Worm (Caenorhabditis elegans): ENCODE results near the gene dmsr-1.
"Not testable (repeated sequence)": the region's sequence is repeated elsewhere in the genome, so short reads cannot be mapped to it uniquely, and the experiment has no call there.

Gene dmsr-1

DNA sequence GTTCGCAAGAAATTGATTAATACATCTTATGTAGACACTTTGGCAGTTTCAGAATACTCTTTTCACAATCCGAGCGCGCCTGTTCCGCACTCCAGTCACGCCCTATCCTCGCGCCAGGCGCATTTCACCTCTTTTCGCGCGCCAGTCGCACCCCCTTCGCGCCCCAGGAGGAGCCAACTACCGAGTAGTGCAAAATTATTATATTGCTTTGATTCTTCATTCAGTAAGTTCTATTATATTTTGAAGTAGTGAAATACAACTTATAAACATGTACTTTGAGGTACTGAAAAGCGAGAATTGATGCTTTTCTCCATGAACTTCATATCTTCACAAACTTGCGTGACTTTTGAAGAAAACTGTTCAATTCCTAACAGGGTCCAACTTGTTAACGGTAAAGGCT, 42.4 kb upstream of the dmsr-1 start, which contains the start of gene nas-18:
Gene nas-18, plus strand, starts transcription at position 301 of the 400 bp plus-strand sequence.
- not testable (repeated sequence) for TF ChIP-seq unc-86 (tag; optimal IDR thresholded peaks at IDR 0.05); mab-9 (GFP tag; IDR thresholded peaks at IDR 0.05); egl-27 (tag; optimal IDR thresholded peaks at IDR 0.05)

- TF ChIP-seq dpl-1 (GFP tag; optimal IDR thresholded peaks at IDR 0.05) (no peak), vab-15 (tag; optimal IDR thresholded peaks at IDR 0.05) (no peak), unc-130 (tag; optimal IDR thresholded peaks at IDR 0.05) (no peak), nhr-76 (tag; optimal IDR thresholded peaks at IDR 0.05) (no peak), F16B12.6 (tag; optimal IDR thresholded peaks at IDR 0.05) (no peak), tbx-2 (tag; optimal IDR thresholded peaks at IDR 0.05) (no peak), ceh-8 (GFP tag; optimal IDR thresholded peaks at IDR 0.05) (no peak), sptf-1 (tag; optimal IDR thresholded peaks at IDR 0.05) (no peak), rnt-1 (tag; optimal IDR thresholded peaks at IDR 0.05) (no peak), lin-14 (GFP tag; optimal IDR thresholded peaks at IDR 0.05) (no peak), C34B4.2 (tag; optimal IDR thresholded peaks at IDR 0.05) (no peak), egl-13 (tag; optimal IDR thresholded peaks at IDR 0.05) (no peak), dsc-1 (tag; optimal IDR thresholded peaks at IDR 0.05) (no peak), unc-62 (GFP tag; optimal IDR thresholded peaks at IDR 0.05) (no peak), nhr-85 (tag) (no peak), C16A3.4 (tag; optimal IDR thresholded peaks at IDR 0.05) (no peak), swsn-7 (tag; optimal IDR thresholded peaks at IDR 0.05) (no peak), grh-1 (GFP tag; IDR thresholded peaks at IDR 0.05) (no peak), nhr-77 (tag; optimal IDR thresholded peaks at IDR 0.05) (no peak)
Measured at ce11 chrV:11398616-11399015, 39.9 kb upstream of the dmsr-1 start, which contains the start of gene nas-17. nas-17 (plus strand) TSS chrV:11398916.

- TF ChIP-seq rnt-1 (tag; optimal IDR thresholded peaks at IDR 0.05) (no peak), lir-3 (tag; optimal IDR thresholded peaks at IDR 0.05; ENCODE audit: poor library complexity) (no peak), ceh-88 (GFP tag; IDR thresholded peaks at IDR 0.05) (no peak), pqm-1 (tag; optimal IDR thresholded peaks at IDR 0.05) (no peak), pax-3 (tag; optimal IDR thresholded peaks at IDR 0.05) (no peak), elt-2 (tag; optimal IDR thresholded peaks at IDR 0.05) (no peak), efl-3 (GFP tag; optimal IDR thresholded peaks at IDR 0.05) (no peak), nhr-28 (tag; optimal IDR thresholded peaks at IDR 0.05) (no peak), nhr-77 (tag; optimal IDR thresholded peaks at IDR 0.05) (no peak), nhr-20 (tag; optimal IDR thresholded peaks at IDR 0.05) (no peak), alr-1 (tag; optimal IDR thresholded peaks at IDR 0.05; ENCODE audit: borderline replicate concordance) (no peak), nhr-85 (tag) (no peak), vab-15 (tag; optimal IDR thresholded peaks at IDR 0.05) (no peak), C04F5.9 (tag; optimal IDR thresholded peaks at IDR 0.05) (no peak), zip-4 (GFP tag; optimal IDR thresholded peaks at IDR 0.05) (no peak), nhr-71 (tag; optimal IDR thresholded peaks at IDR 0.05) (no peak), hpl-2 (GFP tag; optimal IDR thresholded peaks at IDR 0.05) (no peak), fkh-4 (tag; optimal IDR thresholded peaks at IDR 0.05; ENCODE audit: borderline replicate concordance) (no peak), egl-13 (tag; optimal IDR thresholded peaks at IDR 0.05) (no peak), ceh-63 (GFP tag; optimal IDR thresholded peaks at IDR 0.05) (no peak)
Measured at ce11 chrV:11402610-11403009, 36.0 kb upstream of the dmsr-1 start, which contains the start of gene nas-19. nas-19 (minus strand) TSS chrV:11402710.

- TF ChIP-seq pag-3 (tag; optimal IDR thresholded peaks at IDR 0.05; ENCODE audit: borderline replicate concordance, insufficient read depth) (no peak), elt-2 (tag; optimal IDR thresholded peaks at IDR 0.05) (peak; percentile 92), nhr-20 (tag; optimal IDR thresholded peaks at IDR 0.05) (no peak), isw-1 (GFP tag; IDR thresholded peaks at IDR 0.05) (no peak), nhr-76 (tag; optimal IDR thresholded peaks at IDR 0.05) (no peak), unc-62 (GFP tag; optimal IDR thresholded peaks at IDR 0.05) (no peak), Y116A8C.19 (tag; optimal IDR thresholded peaks at IDR 0.05; ENCODE audit: borderline replicate concordance) (no peak), nhr-85 (tag) (no peak), lin-14 (GFP tag; optimal IDR thresholded peaks at IDR 0.05) (no peak), fkh-4 (tag; optimal IDR thresholded peaks at IDR 0.05; ENCODE audit: borderline replicate concordance) (no peak), fkh-8 (tag; optimal IDR thresholded peaks at IDR 0.05) (no peak), pax-3 (tag; optimal IDR thresholded peaks at IDR 0.05) (no peak), egl-27 (tag; optimal IDR thresholded peaks at IDR 0.05) (no peak), tlp-1 (tag; optimal IDR thresholded peaks at IDR 0.05) (peak; percentile 82), blmp-1 (tag; optimal IDR thresholded peaks at IDR 0.05) (no peak), pqm-1 (tag; optimal IDR thresholded peaks at IDR 0.05) (peak; percentile 74)
Measured at ce11 chrV:11403059-11403458, 35.5 kb upstream of the dmsr-1 start.

Measured in whole organism, L1 larva.